Worm (Caenorhabditis elegans): ENCODE data around the gene T02E9.5.
A peak's percentile ranks its signal among the peaks of the same experiment; 100 is the strongest.

Gene T02E9.5

ce11 chrV:11391033-11391432, 49.0 kb downstream of the T02E9.5 start:
- TF ChIP-seq Y48G9A.11 (GFP tag; IDR thresholded peaks at IDR 0.05) = 0 out of 2 replicates have a peak, but pooled peaks have one; percentile 36

ce11 chrV:11392020-11392419, 50.0 kb downstream of the T02E9.5 start, which contains the start of gene nas-16:
nas-16 (plus strand) TSS chrV:11392320.
- TF ChIP-seq nhr-102 (tag; optimal IDR thresholded peaks at IDR 0.05) = no peak
- TF ChIP-seq lin-39 (tag; optimal IDR thresholded peaks at IDR 0.05) = no peak
- TF ChIP-seq zip-2 (tag; optimal IDR thresholded peaks at IDR 0.05) = no peak

Data from whole organism, L4 larva.